Worm (Caenorhabditis elegans) whole organism, young adult: ENCODE results near the gene nlp-25.

Source experiments
- attf-5 ChIP-seq: fragments of 200-800 bp; sonication (Bioruptor generic); optimal IDR thresholded peaks from 2 replicates; lab custom pipeline; 2018; ENCODE audit warnings: mild to moderate bottlenecking, missing genetic modification characterization, missing compliant biosample characterization
- attf-6 ChIP-seq: fragments of 200-800 bp; sonication (Bioruptor generic); IDR thresholded peaks from 2 replicates; pipeline ENCODE4 v1.3.6; 2022; ENCODE audit warnings: missing genetic modification reagents, missing genetic modification characterization, missing compliant biosample characterization
- cebp-1 ChIP-seq, 2 experiments: fragments of 200-800 bp in 1 of 2; sonication (Bioruptor generic) in 1 of 2; sonication (generic microtip) in 1 of 2; IDR thresholded peaks in 1 of 2; optimal IDR thresholded peaks in 1 of 2; 2 replicates each; pipeline versions ENCODE4 v1.3.6 to Lab custom; 2017 to 2022; ENCODE audit warnings: missing compliant biosample characterization in 2 of 2, missing genetic modification characterization in 2 of 2, mild to moderate bottlenecking in 1 of 2, missing genetic modification reagents in 1 of 2, moderate library complexity in 1 of 2
- egrh-3 ChIP-seq: fragments of 200-800 bp; sonication (Bioruptor generic); IDR thresholded peaks from 2 replicates; pipeline ENCODE4 v1.3.6; 2022; ENCODE audit warnings: missing genetic modification reagents, missing genetic modification characterization, missing compliant biosample characterization
- sea-2 ChIP-seq: fragments of 200-800 bp; sonication (Bioruptor generic); IDR thresholded peaks from 2 replicates; pipeline ENCODE4 v1.3.6; 2022; ENCODE audit warnings: missing genetic modification characterization, missing compliant biosample characterization
- unc-130 ChIP-seq: sonication (generic microtip); optimal IDR thresholded peaks from 2 replicates; lab custom pipeline; 2016; ENCODE audit warnings: missing genetic modification reagents, missing genetic modification characterization, missing compliant biosample characterization
- ztf-18 ChIP-seq: sonication (generic microtip); optimal IDR thresholded peaks from 2 replicates; lab custom pipeline; 2016; ENCODE audit warnings: missing genotype, mild to moderate bottlenecking, missing genetic modification characterization, missing compliant biosample characterization

ce11 chrV:19634197-19634596 is 28.2 kb downstream of the nlp-25 start:
- TF ChIP-seq unc-130 (GFP tag; lab: Kevin White, UChicago) (no peak), sea-2 (no peak), ztf-18 (tag; lab: Kevin White, UChicago) (no peak), attf-6 (GFP tag; lab: Robert Waterston, UW) (no peak), cebp-1 (GFP tag; IDR thresholded peaks at IDR 0.05; lab: Robert Waterston, UW) (no peak), cebp-1 (tag; optimal IDR thresholded peaks at IDR 0.05; lab: Kevin White, UChicago) (no peak), egrh-3 (GFP tag; lab: Robert Waterston, UW) (no peak), attf-5 (GFP tag; lab: Kevin White, UChicago) (no peak)
